Fruit fly (Drosophila melanogaster): ENCODE results near the gene slgA.

Gene slgA

dm6 chrX:21366311-21366990 is 7.4 kb upstream of the slgA start (continued):
- TF ChIP-seq pzg (GFP tag; optimal IDR thresholded peaks at IDR 0.05) (no peak), Drgx (GFP tag; IDR thresholded peaks at IDR 0.05) (peak; percentile 85), sqz (GFP tag; optimal IDR thresholded peaks at IDR 0.05) (peak; percentile 92), onecut (GFP tag; IDR thresholded peaks at IDR 0.05) (peak; percentile 71), bbx (GFP tag; IDR thresholded peaks at IDR 0.05; ENCODE audit: partially characterized antibody) (peak; percentile 23; the same call in 1 of the 2 replicates), nerfin-1 (tag; optimal IDR thresholded peaks at IDR 0.05) (peak; percentile 91), CG9727 (GFP tag; optimal IDR thresholded peaks at IDR 0.05) (peak; percentile 92), Dip3 (GFP tag; optimal IDR thresholded peaks at IDR 0.05) (peak; percentile 39), CG17568 (GFP tag; optimal IDR thresholded peaks at IDR 0.05) (peak; percentile 87), CG9437 (GFP tag; optimal IDR thresholded peaks at IDR 0.05) (peak; percentile 86), CG14050 (GFP tag; IDR thresholded peaks at IDR 0.05) (peak; percentile 82; the same call in 2 of the 3 replicates), CG2116 (GFP tag; optimal IDR thresholded peaks at IDR 0.05) (peak; percentile 43), CHES-1-like (GFP tag; optimal IDR thresholded peaks at IDR 0.05) (peak; percentile 41), Max (GFP tag; optimal IDR thresholded peaks at IDR 0.05) (peak; percentile 76), CG32767 (GFP tag; IDR thresholded peaks at IDR 0.05) (peak; percentile 86), CTCF (GFP tag; optimal IDR thresholded peaks at IDR 0.05) (peak; percentile 51), cad (GFP tag; optimal IDR thresholded peaks at IDR 0.05) (no peak), CG15479 (GFP tag; optimal IDR thresholded peaks at IDR 0.05) (no peak), D19A (tag; optimal IDR thresholded peaks at IDR 0.05) (peak; percentile 88), ems (GFP tag; optimal IDR thresholded peaks at IDR 0.05) (peak; percentile 45), otp (GFP tag; IDR thresholded peaks at IDR 0.05) (peak; percentile 57; the same call in 2 of the 3 replicates), dati (GFP tag; IDR thresholded peaks at IDR 0.05) (no peak), dimm (GFP tag; IDR thresholded peaks at IDR 0.05) (peak; percentile 72), unc-4 (GFP tag; IDR thresholded peaks at IDR 0.05; ENCODE audit: partially characterized antibody) (0 out of 2 replicates have a peak, but pooled peaks have one; percentile 27), en (GFP tag; optimal IDR thresholded peaks at IDR 0.05) (no peak), eve (GFP tag; optimal IDR thresholded peaks at IDR 0.05) (no peak), CG9932 (GFP tag; IDR thresholded peaks at IDR 0.05) (peak; percentile 88), CG9215 (GFP tag; IDR thresholded peaks at IDR 0.05) (peak; percentile 89), E2f2 (GFP tag; IDR thresholded peaks at IDR 0.05) (peak; percentile 69), CG3847 (GFP tag; IDR thresholded peaks at IDR 0.05) (peak; percentile 92), tx (GFP tag; optimal IDR thresholded peaks at IDR 0.05) (no peak), sd (tag; optimal IDR thresholded peaks at IDR 0.05) (peak; percentile 77), Dip2 (GFP tag; IDR thresholded peaks at IDR 0.05) (no peak), ttk (GFP tag; IDR thresholded peaks at IDR 0.05) (peak; percentile 83), CG8388 (GFP tag; optimal IDR thresholded peaks at IDR 0.05) (peak; percentile 92), CG12104 (GFP tag; optimal IDR thresholded peaks at IDR 0.05) (peak; percentile 85), CG14014 (GFP tag; IDR thresholded peaks at IDR 0.05) (peak; percentile 86), CkIIα-i1 (GFP tag; IDR thresholded peaks at IDR 0.05) (no peak; the same call in 1 of the 2 replicates), vfl (GFP tag; optimal IDR thresholded peaks at IDR 0.05) (peak; percentile 34), fd102C (GFP tag; optimal IDR thresholded peaks at IDR 0.05) (no peak), CG10321 (GFP tag; IDR thresholded peaks at IDR 0.05) (peak; percentile 62; the same call in 1 of the 2 replicates), ken (GFP tag; IDR thresholded peaks at IDR 0.05) (peak; percentile 81), CG31388 (GFP tag; optimal IDR thresholded peaks at IDR 0.05) (peak; percentile 72), CG16815 (GFP tag; optimal IDR thresholded peaks at IDR 0.05) (peak; percentile 87), eyg (GFP tag; optimal IDR thresholded peaks at IDR 0.05) (no peak), CG6683 (GFP tag; optimal IDR thresholded peaks at IDR 0.05) (peak; percentile 91), Optix (GFP tag; IDR thresholded peaks at IDR 0.05) (peak; percentile 70; the same call in 2 of the 3 replicates), insv (GFP tag; optimal IDR thresholded peaks at IDR 0.05) (peak in 1 of 2 experiments; percentile 69), sug (tag; optimal IDR thresholded peaks at IDR 0.05) (peak; percentile 86), zfh2 (GFP tag; optimal IDR thresholded peaks at IDR 0.05) (peak; percentile 34)

Data from whole organism, embryonic.